Fruit fly (Drosophila melanogaster) whole organism, embryonic: ENCODE data around the gene CG17321.

Source experiments
- Atf6 ChIP-seq: fragments of 200-800 bp; sonication (Bioruptor generic); IDR thresholded peaks from 2 replicates; pipeline ENCODE4 v1.3.6; 2022; ENCODE audit warnings: missing biosample characterization, missing genetic modification characterization
- CG13296 ChIP-seq: fragments of 200-800 bp; sonication (Bioruptor generic); optimal IDR thresholded peaks from 3 replicates; lab custom pipeline; 2018; ENCODE audit warnings: missing biosample characterization, mild to moderate bottlenecking, missing genetic modification characterization
- CG14441 ChIP-seq: fragments of 200-800 bp; sonication (Bioruptor generic); IDR thresholded peaks from 2 replicates; pipeline ENCODE4 v1.3.6; 2022; ENCODE audit warnings: missing biosample characterization, missing genetic modification characterization
- CG17328 ChIP-seq: fragments of 200-800 bp; sonication (Bioruptor generic); IDR thresholded peaks from 2 replicates; pipeline ENCODE4 v1.3.6; 2022; ENCODE audit warnings: missing biosample characterization, missing genetic modification characterization
- CG17912 ChIP-seq: fragments of 200-800 bp; sonication (Bioruptor generic); optimal IDR thresholded peaks from 2 replicates; lab custom pipeline; 2018; ENCODE audit warnings: missing biosample characterization, mild to moderate bottlenecking, missing genetic modification characterization
- CG1792 ChIP-seq: fragments of 200-800 bp; sonication (Bioruptor generic); optimal IDR thresholded peaks from 2 replicates; lab custom pipeline; 2016; ENCODE audit warnings: missing biosample characterization, missing genetic modification characterization
- CG18011 ChIP-seq: fragments of 200-800 bp; sonication (Bioruptor generic); optimal IDR thresholded peaks from 2 replicates; lab custom pipeline; 2017; ENCODE audit warnings: missing biosample characterization, missing genetic modification characterization, mild to moderate bottlenecking, moderate library complexity, missing genotype
- CG2116 ChIP-seq: fragments of 200-800 bp; sonication (Bioruptor generic); optimal IDR thresholded peaks from 3 replicates; lab custom pipeline; 2018; ENCODE audit warnings: missing biosample characterization, mild to moderate bottlenecking, missing genetic modification characterization
- CG3163 ChIP-seq: fragments of 200-800 bp; sonication (Bioruptor generic); optimal IDR thresholded peaks from 3 replicates; lab custom pipeline; 2016; ENCODE audit warnings: missing biosample characterization, missing genetic modification characterization
- CG32532 ChIP-seq: fragments of 200-800 bp; sonication (Bioruptor generic); IDR thresholded peaks from 2 replicates; pipeline ENCODE4 v1.3.6; 2022; ENCODE audit warnings: missing biosample characterization, missing genetic modification characterization
- CG3838 ChIP-seq: fragments of 200-800 bp; sonication (Bioruptor generic); optimal IDR thresholded peaks from 3 replicates; lab custom pipeline; 2016; ENCODE audit warnings: missing biosample characterization, missing genetic modification characterization
- CG42726 ChIP-seq: fragments of 200-800 bp; sonication (Bioruptor generic); IDR thresholded peaks from 2 replicates; pipeline ENCODE4 v1.3.6; 2022; ENCODE audit warnings: missing biosample characterization, missing genetic modification characterization; ENCODE audit not compliant: partially characterized antibody
- CG6175 ChIP-seq: fragments of 200-800 bp; sonication (Bioruptor generic); IDR thresholded peaks from 3 replicates; pipeline ENCODE4 v1.3.6; 2022; ENCODE audit warnings: missing biosample characterization, missing genetic modification characterization
- CG6854 ChIP-seq: fragments of 200-800 bp; sonication (Bioruptor generic); optimal IDR thresholded peaks from 3 replicates; lab custom pipeline; 2017; ENCODE audit warnings: missing biosample characterization, mild to moderate bottlenecking, missing genetic modification characterization
- CG8281 ChIP-seq: fragments of 200-800 bp; sonication (Bioruptor generic); optimal IDR thresholded peaks from 2 replicates; lab custom pipeline; 2018; ENCODE audit warnings: missing biosample characterization, mild to moderate bottlenecking, missing genetic modification characterization, moderate library complexity
- CG9437 ChIP-seq: fragments of 200-800 bp; sonication (Bioruptor generic); optimal IDR thresholded peaks from 2 replicates; lab custom pipeline; 2018; ENCODE audit warnings: missing biosample characterization, mild to moderate bottlenecking, missing genetic modification characterization
- CTCF ChIP-seq: fragments of 200-800 bp; sonication (Bioruptor generic); optimal IDR thresholded peaks from 2 replicates; lab custom pipeline; 2017; ENCODE audit warnings: missing biosample characterization, mild to moderate bottlenecking, missing genetic modification characterization, moderate library complexity
- H2.0 ChIP-seq: fragments of 200-800 bp; sonication (Bioruptor generic); IDR thresholded peaks from 2 replicates; pipeline ENCODE4 v1.3.6; 2022; ENCODE audit warnings: missing biosample characterization, missing genetic modification characterization
- Hr3 ChIP-seq: fragments of 200-800 bp; sonication (Bioruptor generic); optimal IDR thresholded peaks from 3 replicates; lab custom pipeline; 2016; ENCODE audit warnings: missing biosample characterization, missing genetic modification characterization
- Hr39 ChIP-seq: fragments of >200 bp; optimal IDR thresholded peaks from 2 replicates; lab custom pipeline; 2017
- Mes4 ChIP-seq: fragments of 200-800 bp; sonication (Bioruptor generic); optimal IDR thresholded peaks from 2 replicates; lab custom pipeline; 2016; ENCODE audit warnings: missing biosample characterization, missing genetic modification characterization
- NK7.1 ChIP-seq: fragments of 200-800 bp; sonication (Bioruptor generic); optimal IDR thresholded peaks from 3 replicates; lab custom pipeline; 2016; ENCODE audit warnings: missing biosample characterization, missing genetic modification characterization
- Nf-YB ChIP-seq: fragments of 200-800 bp; sonication (Bioruptor generic); optimal IDR thresholded peaks from 3 replicates; lab custom pipeline; 2019; ENCODE audit warnings: missing biosample characterization, mild to moderate bottlenecking, missing genetic modification characterization, moderate library complexity
- Opbp ChIP-seq: fragments of 200-800 bp; sonication (Bioruptor generic); IDR thresholded peaks from 3 replicates; pipeline ENCODE4 v1.3.6; 2022; ENCODE audit warnings: missing biosample characterization, missing genetic modification characterization; ENCODE audit not compliant: partially characterized antibody
- PHDP ChIP-seq: fragments of 200-800 bp; sonication (Bioruptor generic); optimal IDR thresholded peaks from 3 replicates; lab custom pipeline; 2018; ENCODE audit warnings: missing biosample characterization, mild to moderate bottlenecking, missing genetic modification characterization, moderate library complexity
- Pdp1 ChIP-seq, 2 experiments: fragments of 200-800 bp; sonication (Bioruptor generic); optimal IDR thresholded peaks; 3 replicates each; lab custom pipeline; 2016; ENCODE audit warnings: missing biosample characterization in 2 of 2, missing genetic modification characterization in 2 of 2, mild to moderate bottlenecking in 1 of 2, moderate library complexity in 1 of 2
- Poxn ChIP-seq: fragments of 200-800 bp; sonication (Bioruptor generic); IDR thresholded peaks from 2 replicates; pipeline ENCODE4 v1.3.6; 2022; ENCODE audit warnings: missing biosample characterization, missing genetic modification characterization
- Ravus ChIP-seq: fragments of 200-800 bp; sonication (Bioruptor generic); IDR thresholded peaks from 2 replicates; pipeline ENCODE4 v1.3.6; 2022; ENCODE audit warnings: missing biosample characterization, missing genetic modification characterization
- Side ChIP-seq: fragments of 200-800 bp; sonication (Bioruptor generic); optimal IDR thresholded peaks from 2 replicates; lab custom pipeline; 2016; ENCODE audit warnings: missing biosample characterization, missing genetic modification characterization
- Taf1 ChIP-seq: fragments of 200-800 bp; sonication (Bioruptor generic); IDR thresholded peaks from 2 replicates; pipeline ENCODE4 v1.3.6; 2022; ENCODE audit warnings: missing biosample characterization, missing genetic modification characterization
- bowl ChIP-seq: fragments of 200-800 bp; sonication (Bioruptor generic); IDR thresholded peaks from 2 replicates; pipeline ENCODE4 v1.3.6; 2022; ENCODE audit warnings: missing biosample characterization, missing genetic modification characterization
- btn ChIP-seq: fragments of 200-800 bp; sonication (Bioruptor generic); optimal IDR thresholded peaks from 2 replicates; lab custom pipeline; 2016; ENCODE audit warnings: missing biosample characterization, missing genetic modification characterization
- cad ChIP-seq: fragments of >200 bp; optimal IDR thresholded peaks from 2 replicates; lab custom pipeline; 2017; ENCODE audit warnings: missing biosample characterization, missing genetic modification characterization
- cg ChIP-seq: fragments of 200-800 bp; sonication (Bioruptor generic); optimal IDR thresholded peaks from 3 replicates; lab custom pipeline; 2019; ENCODE audit warnings: missing biosample characterization, mild to moderate bottlenecking, missing genetic modification characterization, moderate library complexity
- chm ChIP-seq: fragments of 200-800 bp; sonication (Bioruptor generic); IDR thresholded peaks from 2 replicates; pipeline ENCODE4 v1.3.6; 2022; ENCODE audit warnings: missing biosample characterization, missing genetic modification characterization
- disco-r ChIP-seq: fragments of 200-800 bp; sonication (Bioruptor generic); optimal IDR thresholded peaks from 2 replicates; lab custom pipeline; 2016; ENCODE audit warnings: missing biosample characterization, missing genetic modification characterization
- en ChIP-seq: fragments of 200-800 bp; sonication (Bioruptor generic); optimal IDR thresholded peaks from 2 replicates; lab custom pipeline; 2016; ENCODE audit warnings: missing biosample characterization, missing genetic modification characterization
- fd64A ChIP-seq: fragments of 200-800 bp; sonication (Bioruptor generic); optimal IDR thresholded peaks from 3 replicates; lab custom pipeline; 2018; ENCODE audit warnings: missing biosample characterization, mild to moderate bottlenecking, missing genetic modification characterization
- gcm ChIP-seq: fragments of 200-800 bp; sonication (Bioruptor generic); optimal IDR thresholded peaks from 2 replicates; lab custom pipeline; 2019; ENCODE audit warnings: missing biosample characterization, mild to moderate bottlenecking, missing genetic modification characterization, moderate library complexity
- grn ChIP-seq: fragments of 200-800 bp; sonication (Bioruptor generic); optimal IDR thresholded peaks from 3 replicates; lab custom pipeline; 2017; ENCODE audit warnings: missing biosample characterization, missing genetic modification characterization
- gsb ChIP-seq: fragments of 200-800 bp; sonication (Bioruptor generic); IDR thresholded peaks from 2 replicates; pipeline ENCODE4 v1.3.6; 2022; ENCODE audit warnings: missing biosample characterization, missing genetic modification characterization
- hth ChIP-seq: fragments of >200 bp; optimal IDR thresholded peaks from 2 replicates; lab custom pipeline; 2017; ENCODE audit warnings: inconsistent platforms
- insv ChIP-seq, 2 experiments: fragments of 200-800 bp; sonication (Bioruptor generic); optimal IDR thresholded peaks; 3 replicates each; lab custom pipeline; 2016 to 2018; ENCODE audit warnings: missing biosample characterization in 2 of 2, missing genetic modification characterization in 2 of 2
- jigr1 ChIP-seq: fragments of 200-800 bp; sonication (Bioruptor generic); IDR thresholded peaks from 3 replicates; pipeline ENCODE4 v1.3.6; 2022; ENCODE audit warnings: missing biosample characterization, missing genetic modification characterization
- lola ChIP-seq, 3 experiments: fragments of >200 bp in 2 of 3; fragments of 200-800 bp in 1 of 3; sonication (Bioruptor generic) in 1 of 3; optimal IDR thresholded peaks; 2 replicates each; lab custom pipeline; 2017 to 2019; ENCODE audit warnings: missing biosample characterization in 3 of 3, missing genetic modification characterization in 3 of 3, mild to moderate bottlenecking in 1 of 3, moderate library complexity in 1 of 3
- nmo ChIP-seq: fragments of 200-800 bp; sonication (Bioruptor generic); optimal IDR thresholded peaks from 2 replicates; lab custom pipeline; 2018; ENCODE audit warnings: missing biosample characterization, mild to moderate bottlenecking, missing genetic modification characterization, moderate library complexity
- pan ChIP-seq, 4 experiments: fragments of >200 bp in 3 of 4; fragments of 200-800 bp in 1 of 4; sonication (Bioruptor generic) in 1 of 4; optimal IDR thresholded peaks in 3 of 4; IDR thresholded peaks in 1 of 4; 2 replicates each; pipeline versions ENCODE4 v1.3.6 to Lab custom; 2017 to 2022; ENCODE audit warnings: missing biosample characterization in 2 of 4, missing genetic modification characterization in 2 of 4, mixed read lengths in 1 of 4
- phol ChIP-seq: fragments of 200-800 bp; sonication (Bioruptor generic); optimal IDR thresholded peaks from 3 replicates; lab custom pipeline; 2018; ENCODE audit warnings: missing biosample characterization, mild to moderate bottlenecking, missing genetic modification characterization, moderate library complexity
- sisA ChIP-seq: fragments of 200-800 bp; sonication (Bioruptor generic); IDR thresholded peaks from 2 replicates; pipeline ENCODE4 v1.3.6; 2022; ENCODE audit warnings: missing biosample characterization, missing genetic modification characterization
- tna ChIP-seq: fragments of 200-800 bp; sonication (Bioruptor generic); IDR thresholded peaks from 2 replicates; pipeline ENCODE4 v1.3.6; 2022; ENCODE audit warnings: missing biosample characterization, missing genetic modification characterization; ENCODE audit not compliant: partially characterized antibody
- zen ChIP-seq: fragments of 200-800 bp; sonication (Bioruptor generic); optimal IDR thresholded peaks from 3 replicates; lab custom pipeline; 2018; ENCODE audit warnings: missing biosample characterization, mild to moderate bottlenecking, missing genetic modification characterization, moderate library complexity

The CG17321 gene

DNA sequence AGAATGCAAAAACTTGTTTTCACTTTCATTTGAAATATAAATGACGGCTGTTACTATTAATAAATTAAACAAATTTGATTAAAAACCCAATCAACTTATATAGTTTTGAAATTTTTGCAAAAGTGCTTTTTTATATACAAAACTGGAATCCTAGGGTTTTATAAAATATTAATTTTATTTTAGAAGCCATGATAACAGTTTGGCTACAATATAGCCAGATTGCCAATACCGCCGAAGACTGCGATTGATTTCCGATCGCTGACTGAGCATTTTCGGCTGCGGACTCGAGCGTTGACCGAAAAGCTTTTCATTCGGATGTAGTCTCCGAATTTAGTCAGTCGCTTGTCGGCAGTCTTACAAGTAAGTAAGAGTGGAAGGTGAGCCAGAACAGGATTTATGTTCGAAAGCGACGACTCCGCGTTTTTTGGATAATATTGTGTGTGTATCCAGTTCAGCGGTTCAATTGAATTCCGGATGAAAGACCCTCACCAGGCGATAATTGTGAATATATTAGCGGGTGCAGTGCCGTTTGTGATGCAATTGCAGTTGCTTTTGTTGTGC is 21.7 kb upstream of the CG17321 start, which contains the start of gene Ugt36D1 (continued):
- TF ChIP-seq CG8281 (tag; lab: Kevin White, UChicago), result no peak
- no peak for TF ChIP-seq NK7.1
- no peak for TF ChIP-seq CG17912 (GFP tag; lab: Kevin White, UChicago)
- TF ChIP-seq tna (GFP tag; lab: Robert Waterston, UW), result no peak
- no peak for TF ChIP-seq en (GFP tag; lab: Kevin White, UChicago)
- TF ChIP-seq Hr3 (GFP tag; lab: Kevin White, UChicago), result no peak
- TF ChIP-seq CG9437, result no peak
- no peak for TF ChIP-seq hth (lab: Kevin White, UChicago)
- TF ChIP-seq disco-r (GFP tag; lab: Kevin White, UChicago), result no peak
- no peak; the same call in 1 of the 2 replicates for TF ChIP-seq sisA (GFP tag; lab: Robert Waterston, UW)
- TF ChIP-seq gcm (GFP tag; lab: Kevin White, UChicago), result no peak
- TF ChIP-seq cad, result no peak
- no peak for TF ChIP-seq CG6854 (GFP tag; lab: Kevin White, UChicago)
- TF ChIP-seq Ravus (GFP tag; lab: Robert Waterston, UW), result no peak
- TF ChIP-seq CG1792 (GFP tag; lab: Kevin White, UChicago), result no peak
- TF ChIP-seq pan (optimal IDR thresholded peaks at IDR 0.05; lab: Kevin White, UChicago), result no peak
- no peak for TF ChIP-seq pan (GFP tag; optimal IDR thresholded peaks at IDR 0.05 in 1 of 2, IDR thresholded peaks at IDR 0.05 in 1 of 2)
- no peak for TF ChIP-seq Taf1 (GFP tag; lab: Robert Waterston, UW)
- no peak for TF ChIP-seq chm
- TF ChIP-seq CG18011 (GFP tag; lab: Kevin White, UChicago), result no peak
- TF ChIP-seq Nf-YB, result no peak
- no peak for TF ChIP-seq CG14441
- TF ChIP-seq cg (GFP tag; lab: Kevin White, UChicago), result no peak
- no peak for TF ChIP-seq H2.0 (GFP tag; lab: Robert Waterston, UW)
- no peak for TF ChIP-seq jigr1 (GFP tag; lab: Robert Waterston, UW)
- TF ChIP-seq PHDP (tag; lab: Kevin White, UChicago), result no peak
- no peak for TF ChIP-seq CG2116 (GFP tag; lab: Kevin White, UChicago)
- no peak for TF ChIP-seq CTCF (GFP tag; lab: Kevin White, UChicago)
- peak in 1 of 2 experiments; percentile 80 for TF ChIP-seq Pdp1 (GFP tag; optimal IDR thresholded peaks at IDR 0.05; lab: Kevin White, UChicago)
- no peak for TF ChIP-seq CG3838
- TF ChIP-seq CG6175, result 0 out of 3 replicates have a peak, but pooled peaks have one; percentile 11
- TF ChIP-seq phol (tag; lab: Kevin White, UChicago), result no peak
- TF ChIP-seq CG32532 (GFP tag; lab: Robert Waterston, UW), result 0 out of 2 replicates have a peak, but pooled peaks have one; percentile 24
- TF ChIP-seq lola (GFP tag; optimal IDR thresholded peaks at IDR 0.05; lab: Kevin White, UChicago), result no peak
- TF ChIP-seq zen, result no peak
- no peak for TF ChIP-seq Side (GFP tag; lab: Kevin White, UChicago)
- TF ChIP-seq CG3163 (GFP tag; lab: Kevin White, UChicago), result no peak
- no peak for TF ChIP-seq Mes4
- TF ChIP-seq CG42726, result peak; percentile 66
- TF ChIP-seq Opbp, result 0 out of 3 replicates have a peak, but pooled peaks have one; percentile 31
- no peak for TF ChIP-seq insv (GFP tag; optimal IDR thresholded peaks at IDR 0.05; lab: Kevin White, UChicago)
- no peak for TF ChIP-seq grn (GFP tag; lab: Kevin White, UChicago)
- no peak for TF ChIP-seq btn
- TF ChIP-seq gsb (GFP tag; lab: Robert Waterston, UW), result no peak
- TF ChIP-seq Hr39 (lab: Kevin White, UChicago), result no peak
- TF ChIP-seq CG13296, result peak; percentile 21
- TF ChIP-seq nmo, result no peak
- no peak for TF ChIP-seq fd64A (GFP tag; lab: Kevin White, UChicago)
- TF ChIP-seq bowl (GFP tag; lab: Robert Waterston, UW), result no peak
- TF ChIP-seq CG17328 (GFP tag; lab: Robert Waterston, UW), result no peak
- no peak for TF ChIP-seq Poxn (GFP tag; lab: Robert Waterston, UW)
- TF ChIP-seq Atf6, result 0 out of 2 replicates have a peak, but pooled peaks have one; percentile 12
